Worm (Caenorhabditis elegans) whole organism, L2 larva: ENCODE results near the gene C17A2.2.

Experiments used
- R02D3.7 ChIP-seq: fragments of 150-350 bp; optimal IDR thresholded peaks from 2 replicates; lab custom pipeline; 2014; ENCODE audit warnings: missing biosample characterization, missing genetic modification characterization
- ZK546.5 ChIP-seq: sonication (generic microtip); optimal IDR thresholded peaks from 2 replicates; lab custom pipeline; 2017; ENCODE audit warnings: missing biosample characterization, missing genetic modification characterization
- ama-1 ChIP-seq: fragments of 150-350 bp; optimal IDR thresholded peaks from 2 replicates; lab custom pipeline; 2018; ENCODE audit warnings: inconsistent platforms
- elt-1 ChIP-seq: fragments of 150-350 bp; optimal IDR thresholded peaks from 2 replicates; lab custom pipeline; 2014; ENCODE audit warnings: missing biosample characterization, missing genetic modification characterization
- lsy-2 ChIP-seq, 2 experiments: fragments of 150-350 bp in 1 of 2; sonication (generic microtip) in 1 of 2; optimal IDR thresholded peaks; 2 replicates each; lab custom pipeline; 2014 to 2017; ENCODE audit warnings: missing biosample characterization in 2 of 2, missing genetic modification characterization in 2 of 2
- nhr-12 ChIP-seq: fragments of 150-350 bp; optimal IDR thresholded peaks from 2 replicates; lab custom pipeline; 2014; ENCODE audit warnings: missing biosample characterization, missing genetic modification characterization
- nhr-237 ChIP-seq: fragments of 150-350 bp; optimal IDR thresholded peaks from 2 replicates; lab custom pipeline; 2014; ENCODE audit warnings: missing biosample characterization, missing genetic modification characterization
- nhr-6 ChIP-seq: fragments of 150-350 bp; optimal IDR thresholded peaks from 2 replicates; lab custom pipeline; 2014; ENCODE audit warnings: missing biosample characterization, missing genetic modification characterization
- unc-62 ChIP-seq: fragments of 150-350 bp; optimal IDR thresholded peaks from 2 replicates; lab custom pipeline; 2014; ENCODE audit warnings: missing biosample characterization, missing genetic modification reagents, missing genetic modification characterization
- ztf-4 ChIP-seq: fragments of 150-350 bp; optimal IDR thresholded peaks from 2 replicates; lab custom pipeline; 2014; ENCODE audit warnings: missing biosample characterization, missing genetic modification characterization

DNA sequence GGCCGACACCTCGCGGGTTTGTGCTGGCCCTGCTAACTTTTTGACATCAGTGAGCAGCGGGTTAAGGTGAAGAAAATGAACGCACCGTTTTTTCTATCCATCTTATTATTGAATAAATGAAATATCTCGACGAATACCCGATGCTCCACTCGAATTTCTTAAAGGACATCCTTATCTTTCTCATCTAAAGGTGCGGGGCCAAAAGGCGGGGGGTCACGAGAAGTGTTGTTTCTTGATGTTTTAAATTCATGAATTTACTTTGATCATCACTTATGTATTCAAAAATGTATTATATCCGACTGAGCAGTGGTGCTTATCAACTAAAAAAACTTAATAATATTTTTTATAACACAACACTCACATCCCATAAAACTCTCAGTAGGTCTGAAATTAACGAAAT is 18.5 kb downstream of the C17A2.2 start, which contains the start of gene nhr-261:
- no peak for TF ChIP-seq nhr-237 (tag; lab: Kevin White, UChicago)
- TF ChIP-seq R02D3.7 (tag; lab: Kevin White, UChicago): no peak
- TF ChIP-seq lsy-2 (tag; optimal IDR thresholded peaks at IDR 0.05; lab: Kevin White, UChicago): no peak
- no peak for TF ChIP-seq ZK546.5
- no peak for TF ChIP-seq ama-1 (lab: Kevin White, UChicago)
- TF ChIP-seq elt-1 (tag; lab: Kevin White, UChicago): no peak
- no peak for TF ChIP-seq nhr-6 (tag; lab: Kevin White, UChicago)
- no peak for TF ChIP-seq ztf-4 (tag; lab: Kevin White, UChicago)
- no peak for TF ChIP-seq unc-62 (GFP tag; lab: Kevin White, UChicago)
- no peak for TF ChIP-seq nhr-12 (tag; lab: Kevin White, UChicago)
